Fruit fly (Drosophila melanogaster) whole organism, embryonic: ENCODE measurements around the gene CG6000.

Experiments used
- Ada2b ChIP-seq: fragments of 200-800 bp; sonication (Bioruptor generic); IDR thresholded peaks from 2 replicates; pipeline ENCODE4 v1.3.6; 2022; ENCODE audit warnings: missing biosample characterization, missing genetic modification characterization
- Antp ChIP-seq: fragments of 200-800 bp; sonication (Bioruptor generic); optimal IDR thresholded peaks from 3 replicates; lab custom pipeline; 2016; ENCODE audit warnings: missing biosample characterization, missing genetic modification characterization
- BtbVII ChIP-seq: fragments of 200-800 bp; sonication (Bioruptor generic); optimal IDR thresholded peaks from 3 replicates; lab custom pipeline; 2017; ENCODE audit warnings: missing biosample characterization, mild to moderate bottlenecking, missing genetic modification characterization
- CG10462 ChIP-seq: fragments of 200-800 bp; sonication (Bioruptor generic); optimal IDR thresholded peaks from 2 replicates; lab custom pipeline; 2016; ENCODE audit warnings: missing biosample characterization, missing genetic modification characterization
- CG12071 ChIP-seq: fragments of 200-800 bp; sonication (Bioruptor generic); optimal IDR thresholded peaks from 3 replicates; lab custom pipeline; 2018; ENCODE audit warnings: missing biosample characterization, mild to moderate bottlenecking, missing genetic modification characterization
- CG12391 ChIP-seq: fragments of 200-800 bp; sonication (Bioruptor generic); optimal IDR thresholded peaks from 3 replicates; lab custom pipeline; 2018; ENCODE audit warnings: missing biosample characterization, mild to moderate bottlenecking, missing genetic modification characterization, moderate library complexity
- CG1529 ChIP-seq: fragments of 200-800 bp; sonication (Bioruptor generic); optimal IDR thresholded peaks from 3 replicates; lab custom pipeline; 2018; ENCODE audit warnings: missing biosample characterization, missing genetic modification characterization
- CG15696 ChIP-seq: fragments of 200-800 bp; sonication (Bioruptor generic); optimal IDR thresholded peaks from 2 replicates; lab custom pipeline; 2019; ENCODE audit warnings: missing biosample characterization, mild to moderate bottlenecking, missing genetic modification characterization, moderate library complexity
- CG17328 ChIP-seq: fragments of 200-800 bp; sonication (Bioruptor generic); IDR thresholded peaks from 2 replicates; pipeline ENCODE4 v1.3.6; 2022; ENCODE audit warnings: missing biosample characterization, missing genetic modification characterization
- CG2202 ChIP-seq: fragments of 200-800 bp; sonication (Bioruptor generic); optimal IDR thresholded peaks from 2 replicates; lab custom pipeline; 2018; ENCODE audit warnings: missing biosample characterization, mild to moderate bottlenecking, missing genetic modification characterization
- CG2678 ChIP-seq: fragments of 200-800 bp; sonication (Bioruptor generic); optimal IDR thresholded peaks from 3 replicates; lab custom pipeline; 2019; ENCODE audit warnings: missing biosample characterization, mild to moderate bottlenecking, missing genetic modification characterization, moderate library complexity
- CG30403 ChIP-seq: fragments of 200-800 bp; sonication (Bioruptor generic); optimal IDR thresholded peaks from 3 replicates; lab custom pipeline; 2016; ENCODE audit warnings: missing biosample characterization, missing genetic modification characterization
- CG34422 ChIP-seq: fragments of 200-800 bp; sonication (Bioruptor generic); IDR thresholded peaks from 3 replicates; pipeline ENCODE4 v1.3.6; 2022; ENCODE audit warnings: missing biosample characterization, missing genetic modification characterization
- CG3726 ChIP-seq: fragments of 200-800 bp; sonication (Bioruptor generic); IDR thresholded peaks from 3 replicates; pipeline ENCODE4, ENCODE4 v1.3.6; 2022; ENCODE audit warnings: missing biosample characterization, missing genetic modification characterization
- CG42726 ChIP-seq: fragments of 200-800 bp; sonication (Bioruptor generic); IDR thresholded peaks from 2 replicates; pipeline ENCODE4 v1.3.6; 2022; ENCODE audit warnings: missing biosample characterization, missing genetic modification characterization; ENCODE audit not compliant: partially characterized antibody
- CG4424 ChIP-seq: fragments of 200-800 bp; sonication (Bioruptor generic); optimal IDR thresholded peaks from 3 replicates; lab custom pipeline; 2016; ENCODE audit warnings: missing biosample characterization, missing genetic modification characterization
- Chrac-16 ChIP-seq: fragments of 200-800 bp; sonication (Bioruptor generic); optimal IDR thresholded peaks from 3 replicates; lab custom pipeline; 2016; ENCODE audit warnings: missing biosample characterization, missing genetic modification characterization
- D19B ChIP-seq: fragments of 200-800 bp; sonication (Bioruptor generic); optimal IDR thresholded peaks from 2 replicates; lab custom pipeline; 2017; ENCODE audit warnings: missing biosample characterization, mild to moderate bottlenecking, missing genetic modification characterization
- Dbx ChIP-seq: fragments of 200-800 bp; sonication (Bioruptor generic); IDR thresholded peaks from 3 replicates; pipeline ENCODE4 v1.3.6; 2022; ENCODE audit warnings: missing biosample characterization, missing genetic modification characterization
- Ets65A ChIP-seq: fragments of 200-800 bp; sonication (Bioruptor generic); peaks from one replicate; lab custom pipeline; 2016; ENCODE audit warnings: missing biosample characterization, missing genetic modification characterization
- Fer2 ChIP-seq: fragments of 200-800 bp; sonication (Bioruptor generic); optimal IDR thresholded peaks from 2 replicates; lab custom pipeline; 2018; ENCODE audit warnings: missing biosample characterization, mild to moderate bottlenecking, missing genetic modification characterization, moderate library complexity
- Gsc ChIP-seq: fragments of 200-800 bp; sonication (Bioruptor generic); IDR thresholded peaks from 2 replicates; pipeline ENCODE4 v1.3.6; 2022; ENCODE audit warnings: missing biosample characterization, missing genetic modification characterization
- Hey ChIP-seq: fragments of 200-800 bp; sonication (Bioruptor generic); optimal IDR thresholded peaks from 3 replicates; lab custom pipeline; 2018; ENCODE audit warnings: missing biosample characterization, mild to moderate bottlenecking, missing genetic modification characterization
- Neu2 ChIP-seq: fragments of 200-800 bp; sonication (Bioruptor generic); optimal IDR thresholded peaks from 3 replicates; lab custom pipeline; 2016; ENCODE audit warnings: missing biosample characterization, missing genetic modification characterization, borderline replicate concordance
- NfI ChIP-seq: fragments of 200-800 bp; sonication (Bioruptor generic); optimal IDR thresholded peaks from 3 replicates; lab custom pipeline; 2018; ENCODE audit warnings: missing biosample characterization, mild to moderate bottlenecking, missing genetic modification characterization, moderate library complexity
- Ravus ChIP-seq: fragments of 200-800 bp; sonication (Bioruptor generic); IDR thresholded peaks from 2 replicates; pipeline ENCODE4 v1.3.6; 2022; ENCODE audit warnings: missing biosample characterization, missing genetic modification characterization
- Sox100B ChIP-seq: fragments of 200-800 bp; sonication (Bioruptor generic); optimal IDR thresholded peaks from 3 replicates; lab custom pipeline; 2018; ENCODE audit warnings: missing biosample characterization, mild to moderate bottlenecking, missing genetic modification characterization
- Xrp1 ChIP-seq: fragments of 200-800 bp; sonication (Bioruptor generic); IDR thresholded peaks from 2 replicates; pipeline ENCODE4 v1.3.6; 2022; ENCODE audit warnings: missing biosample characterization, missing genetic modification characterization
- ac ChIP-seq: fragments of 200-800 bp; sonication (Bioruptor generic); optimal IDR thresholded peaks from 3 replicates; lab custom pipeline; 2017; ENCODE audit warnings: missing biosample characterization, mild to moderate bottlenecking, missing genetic modification characterization
- bbx ChIP-seq: fragments of 200-800 bp; sonication (Bioruptor generic); IDR thresholded peaks from 2 replicates; pipeline ENCODE4 v1.3.6; 2022; ENCODE audit warnings: missing biosample characterization, missing genetic modification characterization; ENCODE audit not compliant: partially characterized antibody
- bowl ChIP-seq: fragments of 200-800 bp; sonication (Bioruptor generic); IDR thresholded peaks from 2 replicates; pipeline ENCODE4 v1.3.6; 2022; ENCODE audit warnings: missing biosample characterization, missing genetic modification characterization
- crc ChIP-seq: fragments of 200-800 bp; sonication (Bioruptor generic); optimal IDR thresholded peaks from 2 replicates; lab custom pipeline; 2016; ENCODE audit warnings: missing biosample characterization, missing genetic modification characterization
- cwo ChIP-seq: fragments of 200-800 bp; sonication (Bioruptor generic); optimal IDR thresholded peaks from 3 replicates; lab custom pipeline; 2017; ENCODE audit warnings: missing biosample characterization, missing genetic modification characterization, mild to moderate bottlenecking, moderate library complexity, missing genetic modification reagents
- dmrt11E ChIP-seq: fragments of 200-800 bp; sonication (Bioruptor generic); optimal IDR thresholded peaks from 3 replicates; lab custom pipeline; 2018; ENCODE audit warnings: missing biosample characterization, mild to moderate bottlenecking, missing genetic modification characterization, moderate library complexity
- dysf ChIP-seq: fragments of 200-800 bp; sonication (Bioruptor generic); IDR thresholded peaks from 3 replicates; pipeline ENCODE4 v1.3.6; 2022; ENCODE audit warnings: missing biosample characterization, missing genetic modification characterization
- en ChIP-seq: fragments of 200-800 bp; sonication (Bioruptor generic); optimal IDR thresholded peaks from 2 replicates; lab custom pipeline; 2016; ENCODE audit warnings: missing biosample characterization, missing genetic modification characterization
- fru ChIP-seq: fragments of >200 bp; optimal IDR thresholded peaks from 2 replicates; lab custom pipeline; 2017
- gcm2 ChIP-seq: fragments of 200-800 bp; sonication (Bioruptor generic); optimal IDR thresholded peaks from 2 replicates; lab custom pipeline; 2016; ENCODE audit warnings: missing biosample characterization, missing genetic modification characterization
- grau ChIP-seq: fragments of 200-800 bp; optimal IDR thresholded peaks from 3 replicates; lab custom pipeline; 2019; ENCODE audit warnings: missing biosample characterization, mild to moderate bottlenecking, missing genetic modification characterization, moderate library complexity
- hbn ChIP-seq: fragments of 200-800 bp; sonication (Bioruptor generic); IDR thresholded peaks from 2 replicates; pipeline ENCODE4 v1.3.6; 2022; ENCODE audit warnings: missing biosample characterization, missing genetic modification characterization; ENCODE audit not compliant: partially characterized antibody
- jing ChIP-seq: fragments of 200-800 bp; sonication (Bioruptor generic); optimal IDR thresholded peaks from 2 replicates; lab custom pipeline; 2018; ENCODE audit warnings: missing biosample characterization, mild to moderate bottlenecking, missing genetic modification characterization
- kah ChIP-seq: fragments of 200-800 bp; sonication (Bioruptor generic); optimal IDR thresholded peaks from 2 replicates; lab custom pipeline; 2018; ENCODE audit warnings: missing biosample characterization, mild to moderate bottlenecking, missing genetic modification characterization
- ken ChIP-seq: fragments of 200-800 bp; sonication (Bioruptor generic); IDR thresholded peaks from 3 replicates; pipeline ENCODE4 v1.3.6; 2022; ENCODE audit warnings: missing biosample characterization, missing genetic modification characterization
- nau ChIP-seq: fragments of 200-800 bp; sonication (Bioruptor generic); optimal IDR thresholded peaks from 3 replicates; lab custom pipeline; 2017; ENCODE audit warnings: missing biosample characterization, mild to moderate bottlenecking, missing genetic modification characterization, missing genetic modification reagents
- pan ChIP-seq, 4 experiments: fragments of >200 bp in 3 of 4; fragments of 200-800 bp in 1 of 4; sonication (Bioruptor generic) in 1 of 4; optimal IDR thresholded peaks in 3 of 4; IDR thresholded peaks in 1 of 4; 2 replicates each; pipeline versions ENCODE4 v1.3.6 to Lab custom; 2017 to 2022; ENCODE audit warnings: missing biosample characterization in 2 of 4, missing genetic modification characterization in 2 of 4, mixed read lengths in 1 of 4
- peb ChIP-seq: fragments of 200-800 bp; sonication (Bioruptor generic); IDR thresholded peaks from 2 replicates; pipeline ENCODE4 v1.3.6; 2022; ENCODE audit warnings: missing biosample characterization, missing genetic modification characterization
- pzg ChIP-seq: fragments of 200-800 bp; sonication (Bioruptor generic); optimal IDR thresholded peaks from 3 replicates; lab custom pipeline; 2018; ENCODE audit warnings: missing biosample characterization, mild to moderate bottlenecking, missing genetic modification characterization, moderate library complexity
- vfl ChIP-seq: fragments of 200-800 bp; sonication (Bioruptor generic); optimal IDR thresholded peaks from 2 replicates; lab custom pipeline; 2016; ENCODE audit warnings: missing biosample characterization, missing genetic modification characterization
- wor ChIP-seq: fragments of 200-800 bp; sonication (Bioruptor generic); IDR thresholded peaks from 2 replicates; pipeline ENCODE4 v1.3.6; 2022; ENCODE audit warnings: missing biosample characterization, missing genetic modification characterization

CG6000 gene

dm6 chr3R:24057188-24057587, 3.0 kb downstream of the CG6000 start, which contains the start of gene Hsp68 (continued):
- no peak for TF ChIP-seq Hey (tag; lab: Kevin White, UChicago)

DNA sequence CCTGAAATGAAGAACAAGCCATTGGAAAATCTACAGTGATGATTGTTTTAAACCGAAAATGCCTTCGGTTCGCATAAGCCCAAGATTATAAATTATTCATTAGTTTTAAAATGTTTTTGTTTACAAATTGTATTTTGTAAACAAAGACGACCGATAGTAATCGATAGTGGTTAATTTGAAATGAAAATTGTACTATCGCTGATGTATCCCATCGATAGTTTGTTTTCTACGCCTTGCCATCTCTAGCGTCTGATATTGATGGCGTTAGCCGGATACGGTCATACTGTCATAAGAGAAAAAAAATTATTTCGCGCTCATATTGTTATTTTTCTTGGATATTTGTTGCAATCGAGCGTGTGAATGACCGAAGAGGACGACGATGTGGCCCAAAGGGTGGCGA, 3.9 kb downstream of the CG6000 start, which contains the start of gene SMC1:
TSS of gene SMC1 (plus strand) at position 247 of the 400 bp plus-strand sequence.
- no peak for TF ChIP-seq crc (GFP tag; lab: Kevin White, UChicago)
- TF ChIP-seq Dbx, result peak; percentile 87
- peak; percentile 23 for TF ChIP-seq CG15696 (tag; lab: Kevin White, UChicago)
- no peak for TF ChIP-seq peb (GFP tag; lab: Robert Waterston, UW)
- TF ChIP-seq pan (optimal IDR thresholded peaks at IDR 0.05; lab: Kevin White, UChicago), result no peak
- TF ChIP-seq pan (GFP tag; optimal IDR thresholded peaks at IDR 0.05 in 1 of 2, IDR thresholded peaks at IDR 0.05 in 1 of 2), result peak in 1 of 2 experiments; percentile 44
- TF ChIP-seq CG30403, result peak; percentile 54
- TF ChIP-seq nau, result no peak
- no peak for TF ChIP-seq gcm2 (GFP tag; lab: Kevin White, UChicago)
- TF ChIP-seq ken (GFP tag; lab: Robert Waterston, UW), result no peak
- TF ChIP-seq dysf (GFP tag; lab: Robert Waterston, UW), result peak; percentile 38; the same call in 2 of the 3 replicates
- TF ChIP-seq BtbVII (GFP tag; lab: Kevin White, UChicago), result no peak
- TF ChIP-seq jing (GFP tag; lab: Kevin White, UChicago), result no peak
- TF ChIP-seq Antp (GFP tag; lab: Kevin White, UChicago), result peak; percentile 47
- peak; percentile 31 for TF ChIP-seq CG4424 (GFP tag; lab: Kevin White, UChicago)
- TF ChIP-seq CG1529 (GFP tag; lab: Kevin White, UChicago), result no peak
- TF ChIP-seq Ets65A (GFP tag; lab: Kevin White, UChicago), result peak; percentile 35
- TF ChIP-seq Neu2 (GFP tag; lab: Kevin White, UChicago), result no peak
- no peak for TF ChIP-seq Sox100B (GFP tag; lab: Kevin White, UChicago)
- no peak for TF ChIP-seq Ravus (GFP tag; lab: Robert Waterston, UW)
- no peak for TF ChIP-seq Ada2b (GFP tag; lab: Robert Waterston, UW)
- no peak for TF ChIP-seq CG2202
- TF ChIP-seq Chrac-16 (GFP tag; lab: Kevin White, UChicago), result no peak
- TF ChIP-seq CG17328, result 0 out of 2 replicates have a peak, but pooled peaks have one; percentile 11
- TF ChIP-seq ac (GFP tag; lab: Kevin White, UChicago), result no peak
- TF ChIP-seq grau (tag; lab: Kevin White, UChicago), result peak; percentile 42
- TF ChIP-seq Xrp1 (GFP tag; lab: Robert Waterston, UW), result peak; percentile 31; the same call in 1 of the 2 replicates
- TF ChIP-seq CG2678 (tag; lab: Kevin White, UChicago), result no peak
- TF ChIP-seq cwo (GFP tag; lab: Kevin White, UChicago), result no peak
- TF ChIP-seq CG10462 (GFP tag; lab: Kevin White, UChicago), result no peak
- TF ChIP-seq wor, result no peak
- no peak for TF ChIP-seq CG12071
- peak; percentile 94 for TF ChIP-seq pzg (GFP tag; lab: Kevin White, UChicago)
- TF ChIP-seq vfl (GFP tag; lab: Kevin White, UChicago), result no peak
- no peak for TF ChIP-seq D19B
- TF ChIP-seq bowl (GFP tag; lab: Robert Waterston, UW), result no peak
- TF ChIP-seq Gsc, result no peak
- no peak for TF ChIP-seq CG3726 (GFP tag; lab: Robert Waterston, UW)
- no peak for TF ChIP-seq dmrt11E (tag; lab: Kevin White, UChicago)
- no peak for TF ChIP-seq NfI (GFP tag; lab: Kevin White, UChicago)
- peak; percentile 99 for TF ChIP-seq hbn (GFP tag; lab: Robert Waterston, UW)
- TF ChIP-seq en (GFP tag; lab: Kevin White, UChicago), result no peak
- peak; percentile 99 for TF ChIP-seq CG42726 (GFP tag; lab: Robert Waterston, UW)
- no peak for TF ChIP-seq kah
- peak; percentile 0 for TF ChIP-seq Fer2 (tag; lab: Kevin White, UChicago)
- TF ChIP-seq bbx (GFP tag; lab: Robert Waterston, UW), result peak; percentile 100
- peak; percentile 62 for TF ChIP-seq CG12391 (tag; lab: Kevin White, UChicago)
- TF ChIP-seq CG34422 (GFP tag; lab: Robert Waterston, UW), result no peak; the same call in 2 of the 3 replicates
- no peak for TF ChIP-seq fru (lab: Kevin White, UChicago)
